Fruit fly (Drosophila melanogaster): Measurements from ENCODE around the gene vn.

vn gene

dm6 chr3L:5810633-5811341, 34.7 kb downstream of the vn start, which contains the start of the genes S6k and kri (continued):
- TF ChIP-seq Six4 (GFP tag; optimal IDR thresholded peaks at IDR 0.05) (no peak), B-H2 (GFP tag; optimal IDR thresholded peaks at IDR 0.05) (no peak), ab (GFP tag; optimal IDR thresholded peaks at IDR 0.05) (no peak), CG13296 (GFP tag; optimal IDR thresholded peaks at IDR 0.05) (peak; percentile 14), hkb (optimal IDR thresholded peaks at IDR 0.05) (no peak), hkb (GFP tag; IDR thresholded peaks at IDR 0.05) (no peak), CG2120 (GFP tag; optimal IDR thresholded peaks at IDR 0.05) (no peak), CG5953 (GFP tag; IDR thresholded peaks at IDR 0.05) (no peak), CG9817 (tag; optimal IDR thresholded peaks at IDR 0.05) (no peak), insv (GFP tag; optimal IDR thresholded peaks at IDR 0.05) (no peak), ro (GFP tag; IDR thresholded peaks at IDR 0.05) (no peak), CG11695 (GFP tag; IDR thresholded peaks at IDR 0.05) (no peak), CG8765 (GFP tag; IDR thresholded peaks at IDR 0.05) (peak; percentile 13; the same call in 1 of the 2 replicates), CG15269 (tag; optimal IDR thresholded peaks at IDR 0.05) (peak; percentile 17), kah (GFP tag; optimal IDR thresholded peaks at IDR 0.05) (no peak), psq (GFP tag; optimal IDR thresholded peaks at IDR 0.05) (no peak), lilli (GFP tag; optimal IDR thresholded peaks at IDR 0.05) (peak; percentile 7), seq (GFP tag; IDR thresholded peaks at IDR 0.05) (no peak), D19A (tag; optimal IDR thresholded peaks at IDR 0.05) (no peak), pzg (GFP tag; optimal IDR thresholded peaks at IDR 0.05) (peak; percentile 91), chm (GFP tag; IDR thresholded peaks at IDR 0.05) (no peak), CG34376 (GFP tag; optimal IDR thresholded peaks at IDR 0.05) (peak; percentile 52), CG18619 (GFP tag; optimal IDR thresholded peaks at IDR 0.05) (no peak), Trl (optimal IDR thresholded peaks at IDR 0.05) (no peak), Trl (GFP tag; optimal IDR thresholded peaks at IDR 0.05) (no peak), corto (GFP tag; optimal IDR thresholded peaks at IDR 0.05) (no peak), MESR4 (GFP tag; optimal IDR thresholded peaks at IDR 0.05) (peak; percentile 99), btn (GFP tag; optimal IDR thresholded peaks at IDR 0.05) (no peak), Dfd (GFP tag; optimal IDR thresholded peaks at IDR 0.05) (no peak), CG32532 (GFP tag; IDR thresholded peaks at IDR 0.05) (peak; percentile 42), bcd (GFP tag; optimal IDR thresholded peaks at IDR 0.05) (peak; percentile 19), Dll (GFP tag; IDR thresholded peaks at IDR 0.05; ENCODE audit: partially characterized antibody) (peak; percentile 45; the same call in 1 of the 4 replicates), nau (GFP tag; optimal IDR thresholded peaks at IDR 0.05) (peak; percentile 17), grn (GFP tag; optimal IDR thresholded peaks at IDR 0.05) (peak; percentile 36), hb (GFP tag; IDR thresholded peaks at IDR 0.05; ENCODE audit: partially characterized antibody) (no peak), al (GFP tag; IDR thresholded peaks at IDR 0.05) (no peak), CG9215 (GFP tag; IDR thresholded peaks at IDR 0.05) (peak; percentile 100), rib (GFP tag; IDR thresholded peaks at IDR 0.05) (no peak), so (GFP tag; IDR thresholded peaks at IDR 0.05) (no peak), CG7271 (tag; optimal IDR thresholded peaks at IDR 0.05) (no peak), sens (GFP tag) (no peak), CG8359 (GFP tag; optimal IDR thresholded peaks at IDR 0.05; ENCODE audit: borderline replicate concordance) (no peak), CG4617 (GFP tag; optimal IDR thresholded peaks at IDR 0.05; ENCODE audit: borderline replicate concordance) (peak; percentile 98), nerfin-1 (tag; optimal IDR thresholded peaks at IDR 0.05) (peak; percentile 10), Ada2b (GFP tag; IDR thresholded peaks at IDR 0.05) (no peak), CG12219 (GFP tag; optimal IDR thresholded peaks at IDR 0.05) (no peak), Oli (tag; optimal IDR thresholded peaks at IDR 0.05) (no peak), CG10147 (GFP tag; optimal IDR thresholded peaks at IDR 0.05) (no peak), Xbp1 (GFP tag; optimal IDR thresholded peaks at IDR 0.05) (no peak), CG4707 (GFP tag; optimal IDR thresholded peaks at IDR 0.05) (no peak), CG15514 (GFP tag; optimal IDR thresholded peaks at IDR 0.05) (peak; percentile 45)

Measured in whole organism, embryonic.